Fruit fly (Drosophila melanogaster): ENCODE data around the gene JMJD6.
A peak's percentile ranks its signal among the peaks of the same experiment; 100 is the strongest.

JMJD6 gene

DNA sequence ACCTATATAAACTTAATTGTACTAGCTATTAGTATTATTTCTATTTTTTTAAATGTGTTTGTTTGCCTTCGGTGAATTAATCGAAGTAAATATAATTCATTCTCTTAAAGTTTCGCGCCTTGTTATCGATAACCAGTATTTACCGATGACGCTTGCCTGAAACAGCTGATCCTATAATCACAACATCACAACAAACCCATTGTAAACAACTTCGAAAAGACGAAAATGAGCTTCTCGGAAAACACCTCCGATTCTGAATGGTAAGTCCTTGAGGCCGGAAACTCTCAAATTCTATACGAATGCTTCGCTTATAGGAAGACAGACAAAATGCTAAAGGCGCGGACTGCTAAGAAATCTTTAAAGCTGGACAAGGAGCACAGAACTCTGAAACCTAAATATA lies 17.8 kb upstream of the JMJD6 start, which contains the start of gene CG34149 (continued):
- no peak for TF ChIP-seq Six4 (GFP tag; optimal IDR thresholded peaks at IDR 0.05)
- no peak for TF ChIP-seq CG31441 (GFP tag; IDR thresholded peaks at IDR 0.05)
- TF ChIP-seq CG6689 (GFP tag; IDR thresholded peaks at IDR 0.05), result no peak
- no peak for TF ChIP-seq CG6813 (GFP tag; optimal IDR thresholded peaks at IDR 0.05)
- TF ChIP-seq p53 (GFP tag; optimal IDR thresholded peaks at IDR 0.05), result no peak
- TF ChIP-seq CG17328 (GFP tag; IDR thresholded peaks at IDR 0.05), result no peak
- no peak for TF ChIP-seq da (GFP tag; optimal IDR thresholded peaks at IDR 0.05)
- TF ChIP-seq CG4617 (GFP tag; optimal IDR thresholded peaks at IDR 0.05; ENCODE audit: borderline replicate concordance), result no peak
- TF ChIP-seq Dip2 (GFP tag; IDR thresholded peaks at IDR 0.05), result no peak
- no peak for TF ChIP-seq CG4424 (GFP tag; optimal IDR thresholded peaks at IDR 0.05)
- TF ChIP-seq stwl (tag; optimal IDR thresholded peaks at IDR 0.05), result peak; percentile 48
- no peak for TF ChIP-seq CG8944 (GFP tag; optimal IDR thresholded peaks at IDR 0.05)
- TF ChIP-seq slou (GFP tag; optimal IDR thresholded peaks at IDR 0.05), result no peak
- peak; percentile 22 for TF ChIP-seq Sry-δ (GFP tag; optimal IDR thresholded peaks at IDR 0.05)
- TF ChIP-seq CG6791 (GFP tag; IDR thresholded peaks at IDR 0.05; ENCODE audit: partially characterized antibody), result peak; percentile 23; the same call in 1 of the 3 replicates
- no peak for TF ChIP-seq emc (GFP tag; optimal IDR thresholded peaks at IDR 0.05)
- TF ChIP-seq gsb (GFP tag; IDR thresholded peaks at IDR 0.05), result no peak
- TF ChIP-seq CG3281 (GFP tag; optimal IDR thresholded peaks at IDR 0.05), result no peak
- TF ChIP-seq D19A (tag; optimal IDR thresholded peaks at IDR 0.05), result no peak
- TF ChIP-seq Dp (GFP tag; optimal IDR thresholded peaks at IDR 0.05), result peak; percentile 79
- TF ChIP-seq CG10274 (GFP tag; optimal IDR thresholded peaks at IDR 0.05), result no peak
- TF ChIP-seq ind (GFP tag; optimal IDR thresholded peaks at IDR 0.05), result no peak
- TF ChIP-seq bowl (GFP tag; IDR thresholded peaks at IDR 0.05), result no peak
- no peak for TF ChIP-seq NC2β (GFP tag; optimal IDR thresholded peaks at IDR 0.05)
- TF ChIP-seq CG8089 (GFP tag; optimal IDR thresholded peaks at IDR 0.05), result no peak
- TF ChIP-seq br (optimal IDR thresholded peaks at IDR 0.05), result no peak
- no peak for TF ChIP-seq CG12942 (GFP tag; optimal IDR thresholded peaks at IDR 0.05)
- TF ChIP-seq CG18476 (GFP tag; optimal IDR thresholded peaks at IDR 0.05), result no peak
- no peak for TF ChIP-seq CG6854 (GFP tag; optimal IDR thresholded peaks at IDR 0.05)
- no peak for TF ChIP-seq hkb (optimal IDR thresholded peaks at IDR 0.05)
- TF ChIP-seq hkb (GFP tag; IDR thresholded peaks at IDR 0.05), result no peak
- TF ChIP-seq CG4707 (GFP tag; optimal IDR thresholded peaks at IDR 0.05), result no peak
- no peak for TF ChIP-seq CG11247 (GFP tag; IDR thresholded peaks at IDR 0.05)
- TF ChIP-seq CG17568 (GFP tag; optimal IDR thresholded peaks at IDR 0.05), result no peak
- TF ChIP-seq CG15514 (GFP tag; optimal IDR thresholded peaks at IDR 0.05), result no peak
- no peak for TF ChIP-seq CG15269 (tag; optimal IDR thresholded peaks at IDR 0.05)
- TF ChIP-seq Side (GFP tag; optimal IDR thresholded peaks at IDR 0.05), result no peak
- TF ChIP-seq Dref (GFP tag; IDR thresholded peaks at IDR 0.05), result peak; percentile 63
- TF ChIP-seq CG1647 (GFP tag; optimal IDR thresholded peaks at IDR 0.05), result no peak
- TF ChIP-seq bbx (GFP tag; IDR thresholded peaks at IDR 0.05; ENCODE audit: partially characterized antibody), result peak; percentile 61
- TF ChIP-seq psq (GFP tag; optimal IDR thresholded peaks at IDR 0.05), result no peak
- TF ChIP-seq Mad (GFP tag; optimal IDR thresholded peaks at IDR 0.05), result no peak
- TF ChIP-seq tll (GFP tag; optimal IDR thresholded peaks at IDR 0.05), result no peak
- TF ChIP-seq Ravus (GFP tag; IDR thresholded peaks at IDR 0.05), result no peak
- TF ChIP-seq chinmo (GFP tag; IDR thresholded peaks at IDR 0.05; ENCODE audit: partially characterized antibody), result no peak
- TF ChIP-seq Neu2 (GFP tag; optimal IDR thresholded peaks at IDR 0.05; ENCODE audit: borderline replicate concordance), result no peak
- TF ChIP-seq Xrp1 (GFP tag; IDR thresholded peaks at IDR 0.05), result no peak
- TF ChIP-seq Ets65A (GFP tag), result no peak
- TF ChIP-seq Awh (GFP tag; IDR thresholded peaks at IDR 0.05), result no peak
- no peak for TF ChIP-seq twi (tag; optimal IDR thresholded peaks at IDR 0.05)
- no peak for TF ChIP-seq ro (GFP tag; IDR thresholded peaks at IDR 0.05)
- TF ChIP-seq chm (GFP tag; IDR thresholded peaks at IDR 0.05), result no peak
- 0 out of 3 replicates have a peak, but pooled peaks have one; percentile 19 for TF ChIP-seq Doc3 (GFP tag; IDR thresholded peaks at IDR 0.05; ENCODE audit: partially characterized antibody)

Data from whole organism, embryonic.